Worm (Caenorhabditis elegans): Measurements from ENCODE around the gene F49C5.16.

DNA sequence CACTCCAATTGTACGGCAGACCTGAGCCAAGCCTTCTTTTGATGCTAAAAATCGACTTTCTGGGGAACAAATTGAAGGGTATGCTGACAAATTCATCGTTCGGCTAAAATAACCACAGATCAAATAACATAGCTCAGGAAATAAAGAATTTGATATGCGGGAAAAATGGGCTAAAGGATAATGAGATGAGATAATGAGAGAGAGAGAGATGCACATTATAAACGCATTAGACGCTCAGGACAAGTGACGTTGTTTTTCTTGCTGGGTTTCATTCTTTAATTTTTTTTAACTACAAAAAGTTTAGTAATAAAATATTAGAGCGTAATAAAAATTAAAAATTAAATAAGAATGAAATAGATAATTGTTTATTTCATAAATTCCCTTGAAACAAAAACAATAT, 33.0 kb upstream of the F49C5.16 start, which contains the start of gene srh-69:
- TF ChIP-seq W03F9.2 (tag; optimal IDR thresholded peaks at IDR 0.05) (no peak), him-1 (tag; optimal IDR thresholded peaks at IDR 0.05) (no peak), dao-5 (tag; optimal IDR thresholded peaks at IDR 0.05) (no peak)

Measured in whole organism, L4/young adult.